Fruit fly (Drosophila melanogaster): ENCODE results near the gene Lint-O.

The Lint-O gene

DNA sequence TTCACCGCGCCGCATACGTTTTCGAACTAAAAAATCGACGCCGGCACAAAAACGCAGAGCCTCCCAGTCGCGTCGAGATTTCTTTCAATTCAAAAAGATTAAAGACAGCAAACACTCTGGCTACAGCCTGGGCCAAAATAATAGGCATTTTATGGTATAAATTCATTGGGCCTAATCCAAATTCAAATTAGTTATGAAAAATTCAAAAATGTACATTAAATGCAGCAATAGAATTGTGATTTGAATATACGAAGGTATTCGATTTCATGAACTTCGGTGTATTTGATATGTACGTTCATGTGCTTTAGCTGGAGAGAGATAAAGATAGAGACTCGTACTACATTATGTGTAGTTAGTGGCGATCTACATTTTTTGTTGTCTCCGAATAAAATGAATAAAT lies 45.5 kb downstream of the Lint-O start, which contains the start of gene Syx4 (continued):
- TF ChIP-seq CG7839 (tag; optimal IDR thresholded peaks at IDR 0.05) = peak; percentile 95
- TF ChIP-seq fu2 (GFP tag; optimal IDR thresholded peaks at IDR 0.05) = peak; percentile 87
- peak; percentile 94 for TF ChIP-seq CG7786 (GFP tag; optimal IDR thresholded peaks at IDR 0.05)
- peak; percentile 87 for TF ChIP-seq Hsf (GFP tag; optimal IDR thresholded peaks at IDR 0.05)
- TF ChIP-seq CG3407 (GFP tag; optimal IDR thresholded peaks at IDR 0.05) = peak; percentile 76
- TF ChIP-seq amos (GFP tag; IDR thresholded peaks at IDR 0.05; ENCODE audit: partially characterized antibody) = no peak
- peak; percentile 86 for TF ChIP-seq CG13894 (tag; optimal IDR thresholded peaks at IDR 0.05)
- TF ChIP-seq dmrt99B (tag; optimal IDR thresholded peaks at IDR 0.05) = peak; percentile 95
- TF ChIP-seq CG13775 (GFP tag; optimal IDR thresholded peaks at IDR 0.05) = peak; percentile 79
- peak; percentile 79 for TF ChIP-seq CG1602 (GFP tag; optimal IDR thresholded peaks at IDR 0.05)
- no peak for TF ChIP-seq Hr39 (optimal IDR thresholded peaks at IDR 0.05)
- TF ChIP-seq CG30020 (tag; optimal IDR thresholded peaks at IDR 0.05) = no peak
- TF ChIP-seq NfI (GFP tag; optimal IDR thresholded peaks at IDR 0.05) = peak; percentile 88
- peak; percentile 84 for TF ChIP-seq CG31365 (tag; optimal IDR thresholded peaks at IDR 0.05)
- TF ChIP-seq CG4730 (GFP tag; IDR thresholded peaks at IDR 0.05) = peak; percentile 70
- no peak for TF ChIP-seq CG1832 (GFP tag; optimal IDR thresholded peaks at IDR 0.05)
- peak; percentile 76 for TF ChIP-seq CG6272 (GFP tag; IDR thresholded peaks at IDR 0.05)
- TF ChIP-seq insv (GFP tag; optimal IDR thresholded peaks at IDR 0.05) = no peak
- TF ChIP-seq CG32767 (GFP tag; IDR thresholded peaks at IDR 0.05) = peak; percentile 86
- TF ChIP-seq HLH3B (GFP tag; IDR thresholded peaks at IDR 0.05) = peak; percentile 89
- TF ChIP-seq repo (GFP tag; optimal IDR thresholded peaks at IDR 0.05) = peak; percentile 86
- TF ChIP-seq Opbp (GFP tag; IDR thresholded peaks at IDR 0.05; ENCODE audit: partially characterized antibody) = no peak
- peak; percentile 72 for TF ChIP-seq E2f2 (GFP tag; IDR thresholded peaks at IDR 0.05)
- TF ChIP-seq CG2116 (GFP tag; optimal IDR thresholded peaks at IDR 0.05) = peak; percentile 50
- peak; percentile 83 for TF ChIP-seq Taf1 (GFP tag; IDR thresholded peaks at IDR 0.05)
- TF ChIP-seq CG18599 (GFP tag; optimal IDR thresholded peaks at IDR 0.05) = peak; percentile 97
- TF ChIP-seq CG12942 (GFP tag; optimal IDR thresholded peaks at IDR 0.05) = peak; percentile 80
- no peak for TF ChIP-seq zf30C (GFP tag; optimal IDR thresholded peaks at IDR 0.05)
- peak; percentile 92 for TF ChIP-seq chm (GFP tag; IDR thresholded peaks at IDR 0.05)
- TF ChIP-seq Poxn (GFP tag; IDR thresholded peaks at IDR 0.05) = peak; percentile 65
- peak; percentile 95 for TF ChIP-seq unpg (GFP tag; optimal IDR thresholded peaks at IDR 0.05)
- TF ChIP-seq CG15696 (tag; optimal IDR thresholded peaks at IDR 0.05) = peak; percentile 44
- TF ChIP-seq CG11723 (GFP tag; optimal IDR thresholded peaks at IDR 0.05) = peak; percentile 77
- TF ChIP-seq CG12071 (GFP tag; optimal IDR thresholded peaks at IDR 0.05) = peak; percentile 94
- TF ChIP-seq Max (GFP tag; optimal IDR thresholded peaks at IDR 0.05) = peak; percentile 87
- TF ChIP-seq CG4424 (GFP tag; optimal IDR thresholded peaks at IDR 0.05) = peak; percentile 78
- peak; percentile 86 for TF ChIP-seq otp (GFP tag; IDR thresholded peaks at IDR 0.05)
- TF ChIP-seq Antp (GFP tag; optimal IDR thresholded peaks at IDR 0.05) = peak; percentile 90
- peak; percentile 81 for TF ChIP-seq CG17568 (GFP tag; optimal IDR thresholded peaks at IDR 0.05)
- peak; percentile 88 for TF ChIP-seq gce (GFP tag; IDR thresholded peaks at IDR 0.05)
- TF ChIP-seq CG2120 (GFP tag; optimal IDR thresholded peaks at IDR 0.05) = peak; percentile 97
- TF ChIP-seq CG32772 (GFP tag; IDR thresholded peaks at IDR 0.05) = peak; percentile 81
- peak; percentile 85 for TF ChIP-seq D19A (tag; optimal IDR thresholded peaks at IDR 0.05)
- peak; percentile 91 for TF ChIP-seq CHES-1-like (GFP tag; optimal IDR thresholded peaks at IDR 0.05)
- TF ChIP-seq CG12769 (tag; optimal IDR thresholded peaks at IDR 0.05) = peak; percentile 97
- peak; percentile 85 for TF ChIP-seq CG4854 (GFP tag; optimal IDR thresholded peaks at IDR 0.05)
- TF ChIP-seq CG43689 (GFP tag; IDR thresholded peaks at IDR 0.05) = peak; percentile 74
- TF ChIP-seq trh (GFP tag; optimal IDR thresholded peaks at IDR 0.05) = peak; percentile 49
- peak; percentile 62 for TF ChIP-seq p53 (GFP tag; optimal IDR thresholded peaks at IDR 0.05)
- TF ChIP-seq Oli (tag; optimal IDR thresholded peaks at IDR 0.05) = peak; percentile 91
- peak; percentile 78 for TF ChIP-seq CG10267 (tag; optimal IDR thresholded peaks at IDR 0.05)
- peak; percentile 72 for TF ChIP-seq Bdp1 (GFP tag; optimal IDR thresholded peaks at IDR 0.05)
